Worm (Caenorhabditis elegans) whole organism, L2 larva: ENCODE measurements around the gene Y41C4A.32.

ENCODE experiments used
- ZK546.5 ChIP-seq: sonication (generic microtip); optimal IDR thresholded peaks from 2 replicates; lab custom pipeline; 2017; ENCODE audit warnings: missing biosample characterization, missing genetic modification characterization
- ceh-82 ChIP-seq: fragments of 150-350 bp; optimal IDR thresholded peaks from 2 replicates; lab custom pipeline; 2014; ENCODE audit warnings: missing biosample characterization, missing genetic modification characterization
- lin-13 ChIP-seq: fragments of 150-350 bp; optimal IDR thresholded peaks from 2 replicates; lab custom pipeline; 2014; ENCODE audit warnings: missing biosample characterization, missing genetic modification reagents, missing genetic modification characterization
- ztf-4 ChIP-seq: fragments of 150-350 bp; optimal IDR thresholded peaks from 2 replicates; lab custom pipeline; 2014; ENCODE audit warnings: missing biosample characterization, missing genetic modification characterization

ce11 chrIII:11694506-11694947, 27.0 kb upstream of the Y41C4A.32 start:
- no peak for TF ChIP-seq lin-13
- TF ChIP-seq ceh-82 (tag; lab: Kevin White, UChicago), result no peak
- no peak for TF ChIP-seq ZK546.5
- no peak for TF ChIP-seq ztf-4 (tag; lab: Kevin White, UChicago)
